Fruit fly (Drosophila melanogaster) whole organism, wandering third instar larva: ENCODE data around the gene CG8100.

Source experiments
- dmrt93B ChIP-seq: fragments of 200-800 bp; sonication (Bioruptor generic); optimal IDR thresholded peaks from 2 replicates; lab custom pipeline; 2018; ENCODE audit warnings: missing biosample characterization, mild to moderate bottlenecking, missing genetic modification characterization
- ey ChIP-seq: fragments of 200-800 bp; sonication (Bioruptor generic); optimal IDR thresholded peaks from 2 replicates; lab custom pipeline; 2016; ENCODE audit warnings: missing biosample characterization, missing genetic modification characterization

DNA sequence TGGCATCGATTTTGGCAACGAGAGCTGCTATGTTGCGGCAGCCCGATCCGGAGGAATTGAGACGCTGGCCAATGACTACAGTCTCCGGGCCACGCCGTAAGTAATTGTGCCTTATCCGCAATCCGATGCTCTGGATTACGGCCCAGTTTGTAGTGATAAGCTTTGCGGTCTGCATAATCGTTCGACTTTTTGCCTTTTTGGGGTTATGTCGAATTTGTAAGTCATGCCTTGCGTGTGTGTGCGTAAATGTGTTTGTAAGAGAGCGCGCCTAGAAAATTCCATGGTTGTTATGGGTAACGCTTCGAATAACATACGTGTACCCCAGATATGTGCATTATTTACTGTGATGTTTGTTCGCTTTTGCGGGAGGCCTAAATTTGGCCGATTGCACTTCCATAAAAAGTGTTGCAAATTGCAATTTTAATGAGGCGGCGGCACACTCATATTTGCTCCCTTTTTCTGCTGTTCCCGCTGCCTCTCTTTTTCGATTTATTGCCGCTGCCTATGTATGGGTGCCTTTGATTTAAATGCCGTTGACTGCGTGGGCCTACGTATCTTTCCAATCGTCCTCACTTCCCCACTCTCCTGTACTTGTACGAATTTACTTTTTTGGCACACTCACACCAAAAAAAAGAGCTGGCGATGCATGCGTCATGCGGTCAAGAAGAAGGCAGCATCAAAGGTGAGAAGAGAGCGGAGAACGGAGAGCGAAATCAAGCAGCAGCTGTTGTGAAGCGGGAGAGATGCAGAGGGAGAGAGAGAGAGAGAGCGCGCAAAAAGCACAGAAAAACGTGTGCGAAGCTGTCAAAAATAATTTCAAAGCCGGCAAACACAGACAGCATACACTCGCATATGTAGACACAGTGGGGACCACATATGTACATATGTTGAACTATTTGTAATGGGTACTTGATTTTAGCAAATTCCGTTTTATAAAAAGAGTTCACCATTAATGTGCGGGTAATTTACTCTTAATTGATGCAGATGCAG, 45.5 kb upstream of the CG8100 start:
- no peak for TF ChIP-seq ey (GFP tag; lab: Kevin White, UChicago)
- TF ChIP-seq dmrt93B: no peak
